Worm (Caenorhabditis elegans) whole organism, L2 larva: ENCODE data around the gene Y69A2AR.25.

ENCODE experiments used
- blmp-1 ChIP-seq: sonication (generic microtip); optimal IDR thresholded peaks from 2 replicates; lab custom pipeline; 2017; ENCODE audit warnings: missing genetic modification characterization, mild to moderate bottlenecking, missing compliant biosample characterization, antibody characterized with exemption, moderate library complexity; ENCODE audit not compliant: insufficient read depth
- ceh-82 ChIP-seq: fragments of 150-350 bp; optimal IDR thresholded peaks from 2 replicates; lab custom pipeline; 2014; ENCODE audit warnings: missing biosample characterization, missing genetic modification characterization
- dmd-4 ChIP-seq: sonication (generic microtip); optimal IDR thresholded peaks from 2 replicates; lab custom pipeline; 2017; ENCODE audit warnings: missing biosample characterization, missing genetic modification characterization
- gmeb-1 ChIP-seq: fragments of 150-350 bp; optimal IDR thresholded peaks from 2 replicates; lab custom pipeline; 2014; ENCODE audit warnings: missing biosample characterization, missing genetic modification characterization
- lin-13 ChIP-seq: fragments of 150-350 bp; optimal IDR thresholded peaks from 2 replicates; lab custom pipeline; 2014; ENCODE audit warnings: missing biosample characterization, missing genetic modification reagents, missing genetic modification characterization
- lin-39 ChIP-seq: fragments of 150-350 bp; optimal IDR thresholded peaks from 2 replicates; lab custom pipeline; 2014; ENCODE audit warnings: missing biosample characterization, missing genetic modification reagents, missing genetic modification characterization
- lsy-2 ChIP-seq, 2 experiments: fragments of 150-350 bp in 1 of 2; sonication (generic microtip) in 1 of 2; optimal IDR thresholded peaks; 2 replicates each; lab custom pipeline; 2014 to 2017; ENCODE audit warnings: missing biosample characterization in 2 of 2, missing genetic modification characterization in 2 of 2
- nhr-77 ChIP-seq: fragments of 150-350 bp; optimal IDR thresholded peaks from 2 replicates; lab custom pipeline; 2014; ENCODE audit warnings: missing biosample characterization, missing genetic modification characterization
- sem-4 ChIP-seq: fragments of 150-350 bp; optimal IDR thresholded peaks from 2 replicates; lab custom pipeline; 2014; ENCODE audit warnings: missing biosample characterization, missing genetic modification reagents, missing genetic modification characterization
- snpc-4 ChIP-seq: fragments of 150-350 bp; optimal IDR thresholded peaks from 2 replicates; lab custom pipeline; 2014; ENCODE audit warnings: missing biosample characterization, missing genetic modification characterization
- zag-1 ChIP-seq: fragments of 150-350 bp; optimal IDR thresholded peaks from 2 replicates; lab custom pipeline; 2014; ENCODE audit warnings: missing biosample characterization, missing genetic modification characterization
- ztf-4 ChIP-seq: fragments of 150-350 bp; optimal IDR thresholded peaks from 2 replicates; lab custom pipeline; 2014; ENCODE audit warnings: missing biosample characterization, missing genetic modification characterization

Gene Y69A2AR.25

DNA sequence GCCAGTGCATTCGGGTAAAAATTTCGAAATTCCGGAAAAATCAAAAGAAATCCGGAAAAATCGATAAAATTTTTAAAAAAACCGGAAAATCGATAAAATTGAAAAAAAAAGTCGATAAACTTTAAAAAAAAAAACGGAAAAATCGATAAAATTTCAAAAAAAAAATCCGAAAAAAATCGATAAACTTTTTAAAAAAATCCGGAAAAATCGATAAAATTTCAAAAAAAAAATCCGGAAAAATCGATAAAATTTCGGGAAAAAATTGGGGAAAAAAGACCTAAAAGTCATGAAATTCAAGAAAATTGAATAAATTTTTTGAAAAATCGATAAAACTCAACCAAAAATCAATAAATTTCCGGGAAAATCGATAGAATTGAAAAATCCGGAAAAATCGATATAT, 41.3 kb downstream of the Y69A2AR.25 start:
- no peak for TF ChIP-seq dmd-4 (tag; lab: Kevin White, UChicago)
- no peak for TF ChIP-seq zag-1 (tag; lab: Kevin White, UChicago)
- TF ChIP-seq ztf-4 (tag; lab: Kevin White, UChicago): no peak
- TF ChIP-seq blmp-1 (tag; lab: Kevin White, UChicago): no peak
- no peak for TF ChIP-seq lsy-2 (tag; optimal IDR thresholded peaks at IDR 0.05; lab: Kevin White, UChicago)
- no peak for TF ChIP-seq nhr-77 (tag; lab: Kevin White, UChicago)
- no peak for TF ChIP-seq lin-13
- no peak for TF ChIP-seq ceh-82
- no peak for TF ChIP-seq gmeb-1 (tag; lab: Kevin White, UChicago)
- no peak for TF ChIP-seq lin-39 (tag; lab: Kevin White, UChicago)
- TF ChIP-seq sem-4 (tag; lab: Kevin White, UChicago): no peak
- TF ChIP-seq snpc-4 (tag; lab: Kevin White, UChicago): no peak
